Worm (Caenorhabditis elegans): Measurements from ENCODE around the gene dyrb-1.
A peak's percentile ranks its signal among the peaks of the same experiment; 100 is the strongest.

The dyrb-1 gene

ce11 chrII:9074492-9074891 lies 32.5 kb downstream of the dyrb-1 start:
- TF ChIP-seq unc-62 (GFP tag; optimal IDR thresholded peaks at IDR 0.05 in 1 of 2) (peak in 1 of 2 experiments; percentile 97), unc-62 (tag; optimal IDR thresholded peaks at IDR 0.05) (no peak), lin-1 (GFP tag; IDR thresholded peaks at IDR 0.05) (no peak)

- TF ChIP-seq lim-7 (GFP tag; IDR thresholded peaks at IDR 0.05) (no peak), madf-9 (GFP tag; conservative IDR thresholded peaks at IDR 0.05) (no peak), unc-62 (GFP tag; optimal IDR thresholded peaks at IDR 0.05 in 1 of 2) (peak in 1 of 2 experiments; percentile 52), unc-62 (tag; optimal IDR thresholded peaks at IDR 0.05) (no peak), mdl-1 (tag; optimal IDR thresholded peaks at IDR 0.05) (no peak), cey-2 (tag; optimal IDR thresholded peaks at IDR 0.05; ENCODE audit: borderline replicate concordance, insufficient read depth) (no peak), lin-13 (GFP tag; optimal IDR thresholded peaks at IDR 0.05) (no peak), unc-130 (GFP tag; optimal IDR thresholded peaks at IDR 0.05) (no peak)
Measured at ce11 chrII:9072769-9073168, 34.2 kb downstream of the dyrb-1 start.

- TF ChIP-seq pha-4 (GFP tag; IDR thresholded peaks at IDR 0.05): no peak
- no peak for TF ChIP-seq pha-4 (tag; optimal IDR thresholded peaks at IDR 0.05)
- TF ChIP-seq Y75B8A.6 (GFP tag; IDR thresholded peaks at IDR 0.05): no peak
- no peak for TF ChIP-seq lin-39 (tag; optimal IDR thresholded peaks at IDR 0.05)
- no peak for TF ChIP-seq mdl-1 (tag; optimal IDR thresholded peaks at IDR 0.05)
- no peak for TF ChIP-seq unc-39 (tag; optimal IDR thresholded peaks at IDR 0.05)
- no peak for TF ChIP-seq hif-1 (tag; optimal IDR thresholded peaks at IDR 0.05)
- TF ChIP-seq ZK337.2 (GFP tag; IDR thresholded peaks at IDR 0.05): no peak
- TF ChIP-seq nhr-28 (tag; optimal IDR thresholded peaks at IDR 0.05): no peak
- no peak for TF ChIP-seq hmg-1.1 (GFP tag; IDR thresholded peaks at IDR 0.05)
- TF ChIP-seq Y5F2A.4 (GFP tag; optimal IDR thresholded peaks at IDR 0.05): no peak
- TF ChIP-seq tra-1 (GFP tag; IDR thresholded peaks at IDR 0.05): no peak
- TF ChIP-seq lin-29 (GFP tag; IDR thresholded peaks at IDR 0.05): no peak
- no peak for TF ChIP-seq nhr-42 (GFP tag; IDR thresholded peaks at IDR 0.05)
- TF ChIP-seq lir-3 (tag; optimal IDR thresholded peaks at IDR 0.05): no peak
- TF ChIP-seq zfp-3 (GFP tag; conservative IDR thresholded peaks at IDR 0.05): no peak
- TF ChIP-seq arid-1 (GFP tag; conservative IDR thresholded peaks at IDR 0.05): no peak
Measured at ce11 chrII:9070740-9071139, 36.2 kb downstream of the dyrb-1 start, which contains the start of gene T24B8.4. Gene T24B8.4 (minus strand): TSS chrII:9070840.

- TF ChIP-seq ZK337.2 (GFP tag; IDR thresholded peaks at IDR 0.05) (no peak), set-16 (GFP tag; IDR thresholded peaks at IDR 0.05) (peak; percentile 72), duxl-1 (tag; optimal IDR thresholded peaks at IDR 0.05; ENCODE audit: poor library complexity) (no peak), egl-27 (tag; optimal IDR thresholded peaks at IDR 0.05) (no peak), unc-62 (GFP tag; optimal IDR thresholded peaks at IDR 0.05 in 1 of 2) (peak in 1 of 2 experiments; percentile 6), unc-62 (tag; optimal IDR thresholded peaks at IDR 0.05) (no peak), ceh-62 (tag; optimal IDR thresholded peaks at IDR 0.05) (no peak), ama-1 (optimal IDR thresholded peaks at IDR 0.05) (no peak), vab-7 (GFP tag; IDR thresholded peaks at IDR 0.05) (no peak), dmd-9 (GFP tag; IDR thresholded peaks at IDR 0.05) (0 out of 2 replicates have a peak, but pooled peaks have one; percentile 5), snpc-4 (tag; optimal IDR thresholded peaks at IDR 0.05) (no peak)
Measured at ce11 chrII:9069836-9070235, 37.1 kb downstream of the dyrb-1 start.

ce11 chrII:9064437-9064836 lies 42.5 kb downstream of the dyrb-1 start:
- no peak for TF ChIP-seq ceh-28 (tag; optimal IDR thresholded peaks at IDR 0.05)
- TF ChIP-seq unc-62 (GFP tag; optimal IDR thresholded peaks at IDR 0.05 in 1 of 2): peak in 1 of 2 experiments; percentile 80
- TF ChIP-seq unc-62 (tag; optimal IDR thresholded peaks at IDR 0.05): no peak
